Worm (Caenorhabditis elegans): ENCODE data around the gene twk-22.

ce11 chrX:16265636-16266384 lies 40.5 kb upstream of the twk-22 start, which contains the start of gene mua-6:
- TF ChIP-seq unc-55 (GFP tag; optimal IDR thresholded peaks at IDR 0.05) (no peak), skn-1 (tag; optimal IDR thresholded peaks at IDR 0.05) (no peak), C34F6.9 (tag; optimal IDR thresholded peaks at IDR 0.05) (no peak), mab-5 (tag; optimal IDR thresholded peaks at IDR 0.05) (no peak), ama-1 (optimal IDR thresholded peaks at IDR 0.05) (no peak), sma-3 (GFP tag; optimal IDR thresholded peaks at IDR 0.05) (peak; percentile 83), nhr-11 (tag; optimal IDR thresholded peaks at IDR 0.05) (no peak), ztf-11 (tag; optimal IDR thresholded peaks at IDR 0.05) (no peak), nhr-237 (tag; optimal IDR thresholded peaks at IDR 0.05) (no peak)

Data from whole organism, L2 larva.